Fruit fly (Drosophila melanogaster) Kc167 (cell line): ENCODE results near the gene Mgat2.

Experiments
- Myc ChIP-seq: fragments of >200 bp; optimal IDR thresholded peaks from 2 replicates; lab custom pipeline; 2017; ENCODE audit warnings: missing external identifiers
- Sin3A ChIP-seq: fragments of >200 bp; optimal IDR thresholded peaks from 2 replicates; lab custom pipeline; 2018; ENCODE audit warnings: missing external identifiers
- h ChIP-seq: fragments of >200 bp; optimal IDR thresholded peaks from 3 replicates; lab custom pipeline; 2018; ENCODE audit warnings: missing external identifiers
- insv ChIP-seq: fragments of >200 bp; optimal IDR thresholded peaks from 3 replicates; lab custom pipeline; 2018; ENCODE audit warnings: missing external identifiers
- psq ChIP-seq: fragments of >200 bp; optimal IDR thresholded peaks from 2 replicates; lab custom pipeline; 2017; ENCODE audit warnings: missing external identifiers
- ttk ChIP-seq: sonication (Bioruptor generic); optimal IDR thresholded peaks from 2 replicates; lab custom pipeline; 2017; ENCODE audit warnings: missing external identifiers

dm6 chr3R:30032281-30032680 is 10.3 kb upstream of the Mgat2 start:
- no peak for TF ChIP-seq Myc (lab: Kevin White, UChicago)
- no peak for TF ChIP-seq psq (lab: Kevin White, UChicago)
- TF ChIP-seq h (lab: Kevin White, UChicago): no peak
- TF ChIP-seq Sin3A (lab: Kevin White, UChicago): no peak
- no peak for TF ChIP-seq insv (lab: Kevin White, UChicago)
- no peak for TF ChIP-seq ttk (lab: Kevin White, UChicago)
